Fruit fly (Drosophila melanogaster) whole organism, embryonic: ENCODE results near the gene Pvr.

Source experiments
- CG11695 ChIP-seq: fragments of 200-800 bp; sonication (Bioruptor generic); IDR thresholded peaks from 3 replicates; pipeline ENCODE4 v1.3.6; 2022; ENCODE audit warnings: missing biosample characterization, missing genetic modification characterization
- CG12942 ChIP-seq: fragments of 200-800 bp; sonication (Bioruptor generic); optimal IDR thresholded peaks from 3 replicates; lab custom pipeline; 2016; ENCODE audit warnings: missing biosample characterization, missing genetic modification characterization
- CG13296 ChIP-seq: fragments of 200-800 bp; sonication (Bioruptor generic); optimal IDR thresholded peaks from 3 replicates; lab custom pipeline; 2018; ENCODE audit warnings: missing biosample characterization, mild to moderate bottlenecking, missing genetic modification characterization
- CG14014 ChIP-seq: fragments of 200-800 bp; sonication (Bioruptor generic); IDR thresholded peaks from 2 replicates; pipeline ENCODE4 v1.3.6; 2022; ENCODE audit warnings: missing biosample characterization, missing genetic modification characterization
- CG14710 ChIP-seq: fragments of 200-800 bp; sonication (Bioruptor generic); optimal IDR thresholded peaks from 3 replicates; lab custom pipeline; 2019; ENCODE audit warnings: missing biosample characterization, mild to moderate bottlenecking, missing genetic modification characterization, moderate library complexity
- CG15011 ChIP-seq: fragments of 200-800 bp; sonication (Bioruptor generic); optimal IDR thresholded peaks from 3 replicates; lab custom pipeline; 2018; ENCODE audit warnings: missing biosample characterization, mild to moderate bottlenecking, missing genetic modification characterization
- CG15601 ChIP-seq: fragments of 200-800 bp; sonication (Bioruptor generic); optimal IDR thresholded peaks from 3 replicates; lab custom pipeline; 2019; ENCODE audit warnings: missing biosample characterization, mild to moderate bottlenecking, missing genetic modification characterization, moderate library complexity
- CG1602 ChIP-seq: fragments of 200-800 bp; sonication (Bioruptor generic); optimal IDR thresholded peaks from 3 replicates; lab custom pipeline; 2016; ENCODE audit warnings: missing biosample characterization, missing genetic modification characterization
- CG16813 ChIP-seq: fragments of 200-800 bp; sonication (Bioruptor generic); IDR thresholded peaks from 3 replicates; pipeline ENCODE4 v1.3.6; 2022; ENCODE audit warnings: missing biosample characterization, missing genetic modification characterization; ENCODE audit not compliant: partially characterized antibody
- CG16863 ChIP-seq: fragments of 200-800 bp; sonication (Bioruptor generic); optimal IDR thresholded peaks from 3 replicates; lab custom pipeline; 2016; ENCODE audit warnings: missing biosample characterization, missing genetic modification characterization
- CG18764 ChIP-seq: fragments of 200-800 bp; sonication (Bioruptor generic); optimal IDR thresholded peaks from 3 replicates; lab custom pipeline; 2016; ENCODE audit warnings: missing biosample characterization, missing genetic modification characterization
- CG2129 ChIP-seq: fragments of 200-800 bp; sonication (Bioruptor generic); IDR thresholded peaks from 2 replicates; pipeline ENCODE4 v1.3.6; 2022; ENCODE audit warnings: missing biosample characterization, missing genetic modification characterization; ENCODE audit not compliant: partially characterized antibody
- CG30431 ChIP-seq: fragments of 200-800 bp; sonication (Bioruptor generic); optimal IDR thresholded peaks from 2 replicates; lab custom pipeline; 2017; ENCODE audit warnings: missing biosample characterization, missing genetic modification characterization
- CG3163 ChIP-seq: fragments of 200-800 bp; sonication (Bioruptor generic); optimal IDR thresholded peaks from 3 replicates; lab custom pipeline; 2016; ENCODE audit warnings: missing biosample characterization, missing genetic modification characterization
- CG3838 ChIP-seq: fragments of 200-800 bp; sonication (Bioruptor generic); optimal IDR thresholded peaks from 3 replicates; lab custom pipeline; 2016; ENCODE audit warnings: missing biosample characterization, missing genetic modification characterization
- CG9609 ChIP-seq: fragments of 200-800 bp; sonication (Bioruptor generic); optimal IDR thresholded peaks from 3 replicates; lab custom pipeline; 2016; ENCODE audit warnings: missing biosample characterization, missing genetic modification characterization
- CTCF ChIP-seq: fragments of 200-800 bp; sonication (Bioruptor generic); optimal IDR thresholded peaks from 2 replicates; lab custom pipeline; 2017; ENCODE audit warnings: missing biosample characterization, mild to moderate bottlenecking, missing genetic modification characterization, moderate library complexity
- H2.0 ChIP-seq: fragments of 200-800 bp; sonication (Bioruptor generic); IDR thresholded peaks from 2 replicates; pipeline ENCODE4 v1.3.6; 2022; ENCODE audit warnings: missing biosample characterization, missing genetic modification characterization
- Hr39 ChIP-seq: fragments of >200 bp; optimal IDR thresholded peaks from 2 replicates; lab custom pipeline; 2017
- Jarid2 ChIP-seq: fragments of 200-800 bp; sonication (Bioruptor generic); optimal IDR thresholded peaks from 3 replicates; lab custom pipeline; 2017; ENCODE audit warnings: mild to moderate bottlenecking, missing biosample characterization, missing genetic modification reagents, missing genetic modification characterization
- Lhr ChIP-seq: fragments of 200-800 bp; sonication (Bioruptor generic); optimal IDR thresholded peaks from 3 replicates; lab custom pipeline; 2017; ENCODE audit warnings: mild to moderate bottlenecking, missing biosample characterization, missing genetic modification reagents, missing genetic modification characterization
- Med ChIP-seq: fragments of 200-800 bp; sonication (Bioruptor generic); peaks from one replicate; lab custom pipeline; 2016; ENCODE audit warnings: missing biosample characterization, missing genetic modification characterization, mild to moderate bottlenecking, inconsistent platforms, moderate library complexity
- Meics ChIP-seq: fragments of 200-800 bp; sonication (Bioruptor generic); optimal IDR thresholded peaks from 2 replicates; lab custom pipeline; 2017; ENCODE audit warnings: missing biosample characterization, mild to moderate bottlenecking, missing genetic modification characterization
- Nf-YB ChIP-seq: fragments of 200-800 bp; sonication (Bioruptor generic); optimal IDR thresholded peaks from 3 replicates; lab custom pipeline; 2019; ENCODE audit warnings: missing biosample characterization, mild to moderate bottlenecking, missing genetic modification characterization, moderate library complexity
- Optix ChIP-seq: fragments of 200-800 bp; sonication (Bioruptor generic); IDR thresholded peaks from 3 replicates; pipeline ENCODE4 v1.3.6; 2022; ENCODE audit warnings: missing biosample characterization, missing genetic modification characterization
- PHDP ChIP-seq: fragments of 200-800 bp; sonication (Bioruptor generic); optimal IDR thresholded peaks from 3 replicates; lab custom pipeline; 2018; ENCODE audit warnings: missing biosample characterization, mild to moderate bottlenecking, missing genetic modification characterization, moderate library complexity
- Poxn ChIP-seq: fragments of 200-800 bp; sonication (Bioruptor generic); IDR thresholded peaks from 2 replicates; pipeline ENCODE4 v1.3.6; 2022; ENCODE audit warnings: missing biosample characterization, missing genetic modification characterization
- Ptx1 ChIP-seq: fragments of 200-800 bp; sonication (Bioruptor generic); IDR thresholded peaks from 2 replicates; pipeline ENCODE4 v1.3.6; 2022; ENCODE audit warnings: missing biosample characterization, missing genetic modification characterization
- Rfx ChIP-seq: fragments of 200-800 bp; sonication (Bioruptor generic); IDR thresholded peaks from 2 replicates; pipeline ENCODE4 v1.3.6; 2022; ENCODE audit warnings: missing biosample characterization, missing genetic modification characterization
- Taf1 ChIP-seq: fragments of 200-800 bp; sonication (Bioruptor generic); IDR thresholded peaks from 2 replicates; pipeline ENCODE4 v1.3.6; 2022; ENCODE audit warnings: missing biosample characterization, missing genetic modification characterization
- bigmax ChIP-seq: fragments of 200-800 bp; sonication (Bioruptor generic); optimal IDR thresholded peaks from 2 replicates; lab custom pipeline; 2018; ENCODE audit warnings: missing biosample characterization, mild to moderate bottlenecking, missing genetic modification characterization
- cg ChIP-seq: fragments of 200-800 bp; sonication (Bioruptor generic); optimal IDR thresholded peaks from 3 replicates; lab custom pipeline; 2019; ENCODE audit warnings: missing biosample characterization, mild to moderate bottlenecking, missing genetic modification characterization, moderate library complexity
- chinmo ChIP-seq: fragments of 200-800 bp; sonication (Bioruptor generic); IDR thresholded peaks from 4 replicates; pipeline ENCODE4 v1.3.6; 2022; ENCODE audit warnings: missing biosample characterization, missing genetic modification characterization; ENCODE audit not compliant: partially characterized antibody
- chm ChIP-seq: fragments of 200-800 bp; sonication (Bioruptor generic); IDR thresholded peaks from 2 replicates; pipeline ENCODE4 v1.3.6; 2022; ENCODE audit warnings: missing biosample characterization, missing genetic modification characterization
- chn ChIP-seq: fragments of 200-800 bp; sonication (Bioruptor generic); optimal IDR thresholded peaks from 2 replicates; lab custom pipeline; 2016; ENCODE audit warnings: missing biosample characterization, missing genetic modification characterization
- crol ChIP-seq: fragments of 200-800 bp; sonication (Bioruptor generic); IDR thresholded peaks from 2 replicates; pipeline ENCODE4 v1.3.6; 2022; ENCODE audit warnings: missing biosample characterization, missing genetic modification characterization
- crp ChIP-seq, 2 experiments: fragments of 200-800 bp; sonication (Bioruptor generic); optimal IDR thresholded peaks; 2 replicates in 1 of 2; 3 replicates in 1 of 2; lab custom pipeline; 2017; ENCODE audit warnings: missing biosample characterization in 2 of 2, missing genetic modification characterization in 2 of 2, mild to moderate bottlenecking in 1 of 2, moderate library complexity in 1 of 2
- cwo ChIP-seq: fragments of 200-800 bp; sonication (Bioruptor generic); optimal IDR thresholded peaks from 3 replicates; lab custom pipeline; 2017; ENCODE audit warnings: missing biosample characterization, missing genetic modification characterization, mild to moderate bottlenecking, moderate library complexity, missing genetic modification reagents
- gcm2 ChIP-seq: fragments of 200-800 bp; sonication (Bioruptor generic); optimal IDR thresholded peaks from 2 replicates; lab custom pipeline; 2016; ENCODE audit warnings: missing biosample characterization, missing genetic modification characterization
- gro ChIP-seq: fragments of 200-800 bp; sonication (Bioruptor generic); optimal IDR thresholded peaks from 2 replicates; lab custom pipeline; 2016; ENCODE audit warnings: missing biosample characterization, missing genetic modification characterization
- her ChIP-seq: fragments of 200-800 bp; sonication (Bioruptor generic); optimal IDR thresholded peaks from 2 replicates; lab custom pipeline; 2016; ENCODE audit warnings: missing biosample characterization, missing genetic modification characterization
- kay ChIP-seq: fragments of 200-800 bp; sonication (Bioruptor generic); optimal IDR thresholded peaks from 2 replicates; lab custom pipeline; 2016; ENCODE audit warnings: missing biosample characterization, missing genetic modification characterization
- pros ChIP-seq: fragments of 200-800 bp; sonication (Bioruptor generic); optimal IDR thresholded peaks from 3 replicates; lab custom pipeline; 2019; ENCODE audit warnings: missing biosample characterization, mild to moderate bottlenecking, missing genetic modification characterization, moderate library complexity
- repo ChIP-seq: fragments of 200-800 bp; sonication (Bioruptor generic); optimal IDR thresholded peaks from 2 replicates; lab custom pipeline; 2016; ENCODE audit warnings: missing biosample characterization, missing genetic modification characterization
- sd ChIP-seq: fragments of 200-800 bp; sonication (Bioruptor generic); optimal IDR thresholded peaks from 3 replicates; lab custom pipeline; 2018; ENCODE audit warnings: missing biosample characterization, mild to moderate bottlenecking, missing genetic modification characterization, moderate library complexity
- sim ChIP-seq: fragments of 200-800 bp; sonication (Bioruptor generic); IDR thresholded peaks from 2 replicates; pipeline ENCODE4 v1.3.6; 2022; ENCODE audit warnings: missing biosample characterization, missing genetic modification characterization
- sug ChIP-seq: fragments of 200-800 bp; optimal IDR thresholded peaks from 2 replicates; lab custom pipeline; 2019; ENCODE audit warnings: missing biosample characterization, mild to moderate bottlenecking, missing genetic modification characterization, moderate library complexity
- trh ChIP-seq: fragments of 200-800 bp; sonication (Bioruptor generic); optimal IDR thresholded peaks from 2 replicates; lab custom pipeline; 2016; ENCODE audit warnings: missing biosample characterization, missing genetic modification characterization
- unpg ChIP-seq: fragments of 200-800 bp; sonication (Bioruptor generic); optimal IDR thresholded peaks from 3 replicates; lab custom pipeline; 2018; ENCODE audit warnings: missing biosample characterization, mild to moderate bottlenecking, missing genetic modification characterization, moderate library complexity
- vvl ChIP-seq: fragments of 200-800 bp; sonication (Bioruptor generic); IDR thresholded peaks from 2 replicates; pipeline ENCODE4 v1.3.6; 2022; ENCODE audit warnings: missing biosample characterization, missing genetic modification characterization
- wek ChIP-seq: fragments of 200-800 bp; sonication (Bioruptor generic); optimal IDR thresholded peaks from 3 replicates; lab custom pipeline; 2018; ENCODE audit warnings: missing biosample characterization, mild to moderate bottlenecking, missing genetic modification characterization, moderate library complexity
- wor ChIP-seq: fragments of 200-800 bp; sonication (Bioruptor generic); IDR thresholded peaks from 2 replicates; pipeline ENCODE4 v1.3.6; 2022; ENCODE audit warnings: missing biosample characterization, missing genetic modification characterization

Gene Pvr

DNA sequence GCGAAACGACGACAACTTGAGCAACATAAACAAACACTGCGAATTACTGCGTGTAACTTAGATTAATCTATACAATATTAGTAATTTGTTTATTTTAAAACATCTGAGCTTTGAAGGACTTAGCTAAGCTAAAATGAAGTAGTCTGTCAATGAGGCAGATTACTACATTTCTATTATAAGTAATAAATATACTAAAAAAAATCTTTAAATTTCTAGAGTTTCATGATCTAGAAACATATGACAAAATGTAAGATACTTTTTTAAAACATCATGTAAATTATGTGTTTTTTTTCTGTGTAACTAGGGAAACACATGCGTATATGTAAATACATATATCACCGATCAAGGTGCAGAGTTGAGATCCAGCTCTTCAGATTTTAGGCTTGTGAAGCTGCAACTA is 26.5 kb upstream of the Pvr start (continued):
- TF ChIP-seq cwo (GFP tag; lab: Kevin White, UChicago) (peak; percentile 42), cg (no peak), CG3163 (no peak), chn (GFP tag; lab: Kevin White, UChicago) (no peak), Ptx1 (GFP tag; lab: Robert Waterston, UW) (peak; percentile 74), trh (GFP tag; lab: Kevin White, UChicago) (no peak), kay (no peak), sim (0 out of 2 replicates have a peak, but pooled peaks have one; percentile 21), Nf-YB (peak; percentile 44), Taf1 (GFP tag; lab: Robert Waterston, UW) (no peak), Rfx (peak; percentile 36; the same call in 1 of the 2 replicates), Lhr (GFP tag; lab: Kevin White, UChicago) (no peak), vvl (GFP tag; lab: Robert Waterston, UW) (peak; percentile 66), CG2129 (GFP tag; lab: Robert Waterston, UW) (no peak), wek (no peak), chm (GFP tag; lab: Robert Waterston, UW) (no peak), Jarid2 (no peak), Meics (GFP tag; lab: Kevin White, UChicago) (peak; percentile 68), gro (GFP tag; lab: Kevin White, UChicago) (no peak), wor (0 out of 2 replicates have a peak, but pooled peaks have one; percentile 24), Optix (GFP tag; lab: Robert Waterston, UW) (no peak), sd (tag; lab: Kevin White, UChicago) (peak; percentile 24), CG15011 (GFP tag; lab: Kevin White, UChicago) (peak; percentile 30), CG16863 (GFP tag; lab: Kevin White, UChicago) (no peak), CG14710 (peak; percentile 30), CG14014 (GFP tag; lab: Robert Waterston, UW) (0 out of 2 replicates have a peak, but pooled peaks have one; percentile 27), CG3838 (GFP tag; lab: Kevin White, UChicago) (no peak), chinmo (no peak), CG16813 (GFP tag; lab: Robert Waterston, UW) (no peak), Hr39 (lab: Kevin White, UChicago) (no peak), gcm2 (GFP tag; lab: Kevin White, UChicago) (no peak), CG12942 (GFP tag; lab: Kevin White, UChicago) (peak; percentile 4), her (GFP tag; lab: Kevin White, UChicago) (no peak), CG13296 (GFP tag; lab: Kevin White, UChicago) (peak; percentile 78), unpg (GFP tag; lab: Kevin White, UChicago) (peak; percentile 62), H2.0 (GFP tag; lab: Robert Waterston, UW) (no peak), CG9609 (GFP tag; lab: Kevin White, UChicago) (no peak), CTCF (GFP tag; lab: Kevin White, UChicago) (no peak), PHDP (peak; percentile 73), pros (GFP tag; lab: Kevin White, UChicago) (no peak), CG15601 (tag; lab: Kevin White, UChicago) (peak; percentile 35), sug (tag; lab: Kevin White, UChicago) (peak; percentile 11), CG11695 (peak; percentile 77; the same call in 2 of the 3 replicates), CG18764 (GFP tag; lab: Kevin White, UChicago) (no peak), bigmax (GFP tag; lab: Kevin White, UChicago) (no peak), CG1602 (GFP tag; lab: Kevin White, UChicago) (peak; percentile 17), CG30431 (GFP tag; lab: Kevin White, UChicago) (no peak), crp (GFP tag; optimal IDR thresholded peaks at IDR 0.05; lab: Kevin White, UChicago) (peak in 1 of 2 experiments; percentile 4), repo (GFP tag; lab: Kevin White, UChicago) (no peak), Poxn (GFP tag; lab: Robert Waterston, UW) (no peak), Med (GFP tag; lab: Kevin White, UChicago) (peak; percentile 51), crol (no peak)
